Worm (Caenorhabditis elegans): ENCODE measurements around the gene cec-2.

The cec-2 gene

ce11 chrIV:1225596-1226232 lies 55.2 kb downstream of the cec-2 start, which contains the start of gene W09G12.8:
TSS of gene W09G12.8 (plus strand) at chrIV:1226182.
- TF ChIP-seq nhr-120 (GFP tag; IDR thresholded peaks at IDR 0.05): no peak
- no peak for TF ChIP-seq B0019.2 (GFP tag; conservative IDR thresholded peaks at IDR 0.05)
- no peak for TF ChIP-seq fkh-3 (tag; optimal IDR thresholded peaks at IDR 0.05)
- TF ChIP-seq bed-1 (GFP tag; IDR thresholded peaks at IDR 0.05): no peak
- no peak for TF ChIP-seq B0261.1 (tag; optimal IDR thresholded peaks at IDR 0.05)
- no peak for TF ChIP-seq hlh-26 (GFP tag; conservative IDR thresholded peaks at IDR 0.05)
- TF ChIP-seq rec-8 (tag; optimal IDR thresholded peaks at IDR 0.05): no peak
- no peak for TF ChIP-seq egl-18 (GFP tag; IDR thresholded peaks at IDR 0.05)
- TF ChIP-seq lin-54 (GFP tag; optimal IDR thresholded peaks at IDR 0.05): no peak
- TF ChIP-seq rcor-1 (GFP tag; IDR thresholded peaks at IDR 0.05): no peak
- TF ChIP-seq akir-1 (GFP tag; optimal IDR thresholded peaks at IDR 0.05): no peak
- TF ChIP-seq snpc-1.3 (tag; optimal IDR thresholded peaks at IDR 0.05; ENCODE audit: insufficient read depth): no peak
- no peak for TF ChIP-seq atf-7 (tag; optimal IDR thresholded peaks at IDR 0.05)
- no peak for TF ChIP-seq unc-62 (GFP tag; optimal IDR thresholded peaks at IDR 0.05)
- TF ChIP-seq athp-1 (tag; optimal IDR thresholded peaks at IDR 0.05): no peak
- no peak for TF ChIP-seq him-1 (tag; optimal IDR thresholded peaks at IDR 0.05)
- no peak for TF ChIP-seq lag-1 (GFP tag; IDR thresholded peaks at IDR 0.05)
- no peak for TF ChIP-seq rpc-1 (optimal IDR thresholded peaks at IDR 0.05)
- no peak for TF ChIP-seq rpc-1 (tag; optimal IDR thresholded peaks at IDR 0.05)
